Fruit fly (Drosophila melanogaster): ENCODE measurements around the gene Obp99b.

The Obp99b gene

DNA sequence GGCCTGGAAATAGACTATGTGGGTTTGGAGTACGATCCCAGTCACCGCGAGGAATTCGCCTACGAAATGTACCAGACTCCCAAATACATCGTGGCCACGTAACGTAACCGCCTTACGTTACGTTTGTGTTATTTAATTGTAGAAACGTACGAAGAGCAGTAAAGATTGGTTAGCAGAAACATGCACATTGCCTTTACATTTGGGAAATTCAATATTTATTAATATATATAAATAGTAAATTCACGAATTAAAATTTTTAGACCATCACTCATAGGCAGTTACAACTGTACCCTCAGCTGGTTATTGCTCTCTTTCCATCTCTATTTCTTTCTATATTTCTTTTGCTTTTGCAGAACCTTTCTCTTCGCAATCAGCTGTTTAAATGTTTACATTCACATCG lies 21.2 kb upstream of the Obp99b start, which contains the start of gene Gnpnat:
TSS of gene Gnpnat (plus strand) at position 385 of the 400 bp plus-strand sequence.
- TF ChIP-seq sage (GFP tag; optimal IDR thresholded peaks at IDR 0.05) (no peak), ey (GFP tag; optimal IDR thresholded peaks at IDR 0.05) (peak; percentile 3), usp (GFP tag; optimal IDR thresholded peaks at IDR 0.05) (no peak), dsf (GFP tag; optimal IDR thresholded peaks at IDR 0.05; ENCODE audit: borderline replicate concordance) (no peak), CrebA (GFP tag; optimal IDR thresholded peaks at IDR 0.05; ENCODE audit: borderline replicate concordance) (no peak), lola (GFP tag; optimal IDR thresholded peaks at IDR 0.05) (no peak), Vsx2 (GFP tag; optimal IDR thresholded peaks at IDR 0.05; ENCODE audit: partially characterized antibody) (no peak), foxo (GFP tag; optimal IDR thresholded peaks at IDR 0.05) (peak in 1 of 2 experiments; percentile 69), GATAd (GFP tag; optimal IDR thresholded peaks at IDR 0.05) (no peak), Abd-B (GFP tag; optimal IDR thresholded peaks at IDR 0.05) (no peak), dl (GFP tag; optimal IDR thresholded peaks at IDR 0.05; ENCODE audit: insufficient read depth in 1 of 2, partially characterized antibody in 2 of 2) (no peak), fru (GFP tag; optimal IDR thresholded peaks at IDR 0.05) (peak; percentile 60), Sp1 (GFP tag; optimal IDR thresholded peaks at IDR 0.05) (peak; percentile 50), N (GFP tag; optimal IDR thresholded peaks at IDR 0.05) (no peak), OdsH (GFP tag; optimal IDR thresholded peaks at IDR 0.05) (peak; percentile 70), sv (GFP tag; optimal IDR thresholded peaks at IDR 0.05) (peak; percentile 5), jim (GFP tag; optimal IDR thresholded peaks at IDR 0.05) (no peak), h (GFP tag; optimal IDR thresholded peaks at IDR 0.05) (peak; percentile 47), Hnf4 (GFP tag; optimal IDR thresholded peaks at IDR 0.05) (peak; percentile 55), HLH106 (tag; optimal IDR thresholded peaks at IDR 0.05) (peak; percentile 46), dmrt93B (GFP tag; optimal IDR thresholded peaks at IDR 0.05) (no peak), woc (GFP tag; optimal IDR thresholded peaks at IDR 0.05) (peak; percentile 13), Hr78 (GFP tag; optimal IDR thresholded peaks at IDR 0.05) (no peak), Hr83 (GFP tag; optimal IDR thresholded peaks at IDR 0.05; ENCODE audit: poor library complexity, severe bottlenecking) (no peak), Rel (GFP tag; optimal IDR thresholded peaks at IDR 0.05) (no peak), Rel (tag; optimal IDR thresholded peaks at IDR 0.05) (no peak), Myc (optimal IDR thresholded peaks at IDR 0.05) (no peak), CG9705 (GFP tag; optimal IDR thresholded peaks at IDR 0.05) (no peak), psq (GFP tag; optimal IDR thresholded peaks at IDR 0.05) (peak; percentile 79), Jra (GFP tag; optimal IDR thresholded peaks at IDR 0.05) (peak; percentile 5), tai (GFP tag; optimal IDR thresholded peaks at IDR 0.05) (no peak), rgr (GFP tag; optimal IDR thresholded peaks at IDR 0.05) (peak; percentile 58), Dif (GFP tag; optimal IDR thresholded peaks at IDR 0.05; ENCODE audit: partially characterized antibody) (no peak), pan (optimal IDR thresholded peaks at IDR 0.05) (no peak), brk (GFP tag; optimal IDR thresholded peaks at IDR 0.05) (no peak), Dfd (GFP tag; optimal IDR thresholded peaks at IDR 0.05) (no peak), CG32264 (GFP tag; optimal IDR thresholded peaks at IDR 0.05) (no peak), Mio (GFP tag; optimal IDR thresholded peaks at IDR 0.05) (no peak), br (GFP tag; optimal IDR thresholded peaks at IDR 0.05) (peak; percentile 11)

DNA sequence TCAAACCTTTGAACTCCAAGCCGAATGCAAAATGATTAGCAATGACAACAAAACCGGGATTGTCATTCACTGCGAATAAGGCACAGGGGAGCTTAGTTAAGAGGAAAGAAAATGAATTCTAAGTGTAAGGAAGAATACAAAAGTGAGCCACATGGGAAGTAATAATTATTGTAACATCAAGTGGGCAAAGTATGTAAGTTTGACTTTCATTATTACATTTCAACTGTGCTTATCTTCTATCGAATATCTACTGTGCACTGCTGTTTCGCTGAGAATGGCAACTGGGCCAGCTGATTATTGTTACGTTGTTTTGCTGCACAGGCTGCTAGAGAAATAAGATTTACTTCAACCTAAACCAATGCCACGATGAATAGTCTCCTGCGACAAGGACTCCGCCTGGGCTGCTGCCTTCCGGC lies 20.0 kb upstream of the Obp99b start, which contains the start of the genes CG7601 and CIA30:
TSS of gene CG7601 (minus strand) at position 68 of the 416 bp plus-strand sequence.
TSS of gene CIA30 (plus strand) at position 288 of the 416 bp plus-strand sequence.
- TF ChIP-seq sv (GFP tag; optimal IDR thresholded peaks at IDR 0.05): peak; percentile 98
- TF ChIP-seq Hr78 (GFP tag; optimal IDR thresholded peaks at IDR 0.05): no peak
- TF ChIP-seq woc (GFP tag; optimal IDR thresholded peaks at IDR 0.05): peak; percentile 100
- peak; percentile 98 for TF ChIP-seq CG32264 (GFP tag; optimal IDR thresholded peaks at IDR 0.05)
- TF ChIP-seq brk (GFP tag; optimal IDR thresholded peaks at IDR 0.05): no peak
- peak; percentile 99 for TF ChIP-seq ey (GFP tag; optimal IDR thresholded peaks at IDR 0.05)
- peak; percentile 98 for TF ChIP-seq Sp1 (GFP tag; optimal IDR thresholded peaks at IDR 0.05)
- no peak for TF ChIP-seq Dif (GFP tag; optimal IDR thresholded peaks at IDR 0.05; ENCODE audit: partially characterized antibody)
- TF ChIP-seq Vsx2 (GFP tag; optimal IDR thresholded peaks at IDR 0.05; ENCODE audit: partially characterized antibody): no peak
- peak; percentile 98 for TF ChIP-seq Hr83 (GFP tag; optimal IDR thresholded peaks at IDR 0.05; ENCODE audit: poor library complexity, severe bottlenecking)
- peak; percentile 94 for TF ChIP-seq GATAd (GFP tag; optimal IDR thresholded peaks at IDR 0.05)
- TF ChIP-seq N (GFP tag; optimal IDR thresholded peaks at IDR 0.05): no peak
- peak; percentile 93 for TF ChIP-seq Mio (GFP tag; optimal IDR thresholded peaks at IDR 0.05)
- TF ChIP-seq Rel (GFP tag; optimal IDR thresholded peaks at IDR 0.05): peak; percentile 85
- peak; percentile 93 for TF ChIP-seq Rel (tag; optimal IDR thresholded peaks at IDR 0.05)
- TF ChIP-seq foxo (GFP tag; optimal IDR thresholded peaks at IDR 0.05): peak; percentile 96 to 99
- no peak for TF ChIP-seq lola (GFP tag; optimal IDR thresholded peaks at IDR 0.05)
- TF ChIP-seq psq (GFP tag; optimal IDR thresholded peaks at IDR 0.05): peak; percentile 96
- TF ChIP-seq Dfd (GFP tag; optimal IDR thresholded peaks at IDR 0.05): peak; percentile 98
- peak; percentile 99 for TF ChIP-seq br (GFP tag; optimal IDR thresholded peaks at IDR 0.05)
- TF ChIP-seq dmrt93B (GFP tag; optimal IDR thresholded peaks at IDR 0.05): peak; percentile 99
- no peak for TF ChIP-seq dl (GFP tag; optimal IDR thresholded peaks at IDR 0.05; ENCODE audit: insufficient read depth in 1 of 2, partially characterized antibody in 2 of 2)
- peak; percentile 98 for TF ChIP-seq OdsH (GFP tag; optimal IDR thresholded peaks at IDR 0.05)
- no peak for TF ChIP-seq CrebA (GFP tag; optimal IDR thresholded peaks at IDR 0.05; ENCODE audit: borderline replicate concordance)
- TF ChIP-seq usp (GFP tag; optimal IDR thresholded peaks at IDR 0.05): no peak
- peak; percentile 96 for TF ChIP-seq jim (GFP tag; optimal IDR thresholded peaks at IDR 0.05)
- peak; percentile 99 for TF ChIP-seq fru (GFP tag; optimal IDR thresholded peaks at IDR 0.05)
- TF ChIP-seq rgr (GFP tag; optimal IDR thresholded peaks at IDR 0.05): peak; percentile 99
- TF ChIP-seq pan (optimal IDR thresholded peaks at IDR 0.05): no peak
- TF ChIP-seq sage (GFP tag; optimal IDR thresholded peaks at IDR 0.05): peak; percentile 96
- peak; percentile 98 for TF ChIP-seq Jra (GFP tag; optimal IDR thresholded peaks at IDR 0.05)
- TF ChIP-seq dsf (GFP tag; optimal IDR thresholded peaks at IDR 0.05; ENCODE audit: borderline replicate concordance): peak; percentile 95
- peak; percentile 99 for TF ChIP-seq CG9705 (GFP tag; optimal IDR thresholded peaks at IDR 0.05)
- peak; percentile 99 for TF ChIP-seq HLH106 (tag; optimal IDR thresholded peaks at IDR 0.05)
- no peak for TF ChIP-seq Abd-B (GFP tag; optimal IDR thresholded peaks at IDR 0.05)
- no peak for TF ChIP-seq Myc (optimal IDR thresholded peaks at IDR 0.05)
- peak; percentile 99 for TF ChIP-seq h (GFP tag; optimal IDR thresholded peaks at IDR 0.05)
- TF ChIP-seq Hnf4 (GFP tag; optimal IDR thresholded peaks at IDR 0.05): peak; percentile 99
- TF ChIP-seq tai (GFP tag; optimal IDR thresholded peaks at IDR 0.05): no peak

Data from whole organism, wandering third instar larva.